Worm (Caenorhabditis elegans): ENCODE data around the gene clec-252.
A peak's percentile ranks its signal among the peaks of the same experiment; 100 is the strongest.

The clec-252 gene

ce11 chrV:18722510-18723299, 25.9 kb downstream of the clec-252 start:
- TF ChIP-seq gei-8 (GFP tag; optimal IDR thresholded peaks at IDR 0.05): no peak
- peak; percentile 59 for TF ChIP-seq set-16 (GFP tag; IDR thresholded peaks at IDR 0.05)
- TF ChIP-seq dmd-9 (GFP tag; IDR thresholded peaks at IDR 0.05): peak; percentile 55; the same call in 1 of the 2 replicates

- TF ChIP-seq unc-62 (GFP tag; optimal IDR thresholded peaks at IDR 0.05 in 1 of 2) (peak in 1 of 2 experiments; percentile 93), unc-62 (tag; optimal IDR thresholded peaks at IDR 0.05) (no peak), aha-1 (tag) (peak; percentile 87), mep-1 (tag; optimal IDR thresholded peaks at IDR 0.05) (no peak)
These were observed 26.8 kb downstream of the clec-252 start for ce11 chrV:18721873-18722272.

- TF ChIP-seq spr-3 (GFP tag; optimal IDR thresholded peaks at IDR 0.05) (no peak), pqm-1 (tag; optimal IDR thresholded peaks at IDR 0.05) (peak; percentile 79), ctbp-1 (GFP tag; IDR thresholded peaks at IDR 0.05) (no peak), egl-43 (GFP tag; IDR thresholded peaks at IDR 0.05) (no peak), F10B5.3 (tag; optimal IDR thresholded peaks at IDR 0.05) (no peak), D1046.2 (GFP tag; IDR thresholded peaks at IDR 0.05) (no peak), daf-12 (tag; optimal IDR thresholded peaks at IDR 0.05) (no peak), hlh-30 (tag; optimal IDR thresholded peaks at IDR 0.05; ENCODE audit: insufficient read depth) (no peak), ceh-82 (tag; optimal IDR thresholded peaks at IDR 0.05) (no peak), nhr-6 (tag; optimal IDR thresholded peaks at IDR 0.05) (no peak), duxl-1 (tag; optimal IDR thresholded peaks at IDR 0.05; ENCODE audit: poor library complexity) (peak; percentile 31), dmd-9 (GFP tag; IDR thresholded peaks at IDR 0.05) (peak; percentile 82), ceh-62 (tag; optimal IDR thresholded peaks at IDR 0.05) (no peak), daf-16 (GFP tag; optimal IDR thresholded peaks at IDR 0.05) (no peak), daf-16 (tag; optimal IDR thresholded peaks at IDR 0.05) (peak; percentile 58), mes-2 (tag; optimal IDR thresholded peaks at IDR 0.05; ENCODE audit: poor library complexity, severe bottlenecking) (no peak), set-16 (GFP tag; IDR thresholded peaks at IDR 0.05) (0 out of 2 replicates have a peak, but pooled peaks have one; percentile 24), sdz-12 (GFP tag; optimal IDR thresholded peaks at IDR 0.05) (no peak), lin-1 (GFP tag; IDR thresholded peaks at IDR 0.05) (no peak), nhr-42 (GFP tag; IDR thresholded peaks at IDR 0.05) (no peak), ZK337.2 (GFP tag; IDR thresholded peaks at IDR 0.05) (no peak), F26F4.8 (GFP tag; conservative IDR thresholded peaks at IDR 0.05) (no peak), Y48G9A.11 (GFP tag; IDR thresholded peaks at IDR 0.05) (0 out of 2 replicates have a peak, but pooled peaks have one; percentile 46), tra-1 (GFP tag; IDR thresholded peaks at IDR 0.05) (no peak), lin-13 (GFP tag; optimal IDR thresholded peaks at IDR 0.05) (no peak), daf-19 (GFP tag; conservative IDR thresholded peaks at IDR 0.05) (no peak), unc-39 (tag; optimal IDR thresholded peaks at IDR 0.05) (no peak), ceh-28 (tag; optimal IDR thresholded peaks at IDR 0.05) (no peak), nhr-48 (tag; optimal IDR thresholded peaks at IDR 0.05) (no peak), mxl-3 (GFP tag; optimal IDR thresholded peaks at IDR 0.05) (no peak), jun-1 (tag; optimal IDR thresholded peaks at IDR 0.05) (no peak), nhr-76 (tag; optimal IDR thresholded peaks at IDR 0.05) (no peak)
These were observed 28.6 kb downstream of the clec-252 start, which contains the start of gene Y17D7C.2 for ce11 chrV:18719956-18720489. TSS of gene Y17D7C.2 (minus strand) at chrV:18719987.
